Fruit fly (Drosophila melanogaster): ENCODE data around the gene Spn77Bc.
A peak's percentile ranks its signal among the peaks of the same experiment; 100 is the strongest.

The Spn77Bc gene

dm6 chr3L:20353726-20354332 is 11.4 kb downstream of the Spn77Bc start (continued):
- TF ChIP-seq zfh1 (GFP tag; IDR thresholded peaks at IDR 0.05) (no peak), grau (tag; optimal IDR thresholded peaks at IDR 0.05) (no peak), CG11398 (GFP tag; optimal IDR thresholded peaks at IDR 0.05) (no peak), GATAe (GFP tag; conservative IDR thresholded peaks at IDR 0.05) (peak; percentile 23; the same call in 1 of the 2 replicates), CG1024 (GFP tag; IDR thresholded peaks at IDR 0.05) (0 out of 2 replicates have a peak, but pooled peaks have one; percentile 18), CG11093 (GFP tag; IDR thresholded peaks at IDR 0.05) (no peak), CG3065 (GFP tag; optimal IDR thresholded peaks at IDR 0.05) (no peak), Lhr (GFP tag; optimal IDR thresholded peaks at IDR 0.05) (no peak), cad (GFP tag; optimal IDR thresholded peaks at IDR 0.05) (no peak), CG2120 (GFP tag; optimal IDR thresholded peaks at IDR 0.05) (peak; percentile 4), Oli (tag; optimal IDR thresholded peaks at IDR 0.05) (no peak), CG3847 (GFP tag; IDR thresholded peaks at IDR 0.05) (no peak), her (GFP tag; optimal IDR thresholded peaks at IDR 0.05) (no peak), fd64A (GFP tag; optimal IDR thresholded peaks at IDR 0.05) (no peak), CG32532 (GFP tag; IDR thresholded peaks at IDR 0.05) (no peak), Mad (GFP tag; optimal IDR thresholded peaks at IDR 0.05) (no peak), CG4617 (GFP tag; optimal IDR thresholded peaks at IDR 0.05; ENCODE audit: borderline replicate concordance) (no peak), CG11504 (tag; optimal IDR thresholded peaks at IDR 0.05) (no peak), Hsf (GFP tag; optimal IDR thresholded peaks at IDR 0.05) (no peak), sug (tag; optimal IDR thresholded peaks at IDR 0.05) (peak; percentile 51), bsh (GFP tag; optimal IDR thresholded peaks at IDR 0.05) (no peak)

- TF ChIP-seq gem (tag; optimal IDR thresholded peaks at IDR 0.05) (no peak), mam (GFP tag; optimal IDR thresholded peaks at IDR 0.05) (no peak), CG9609 (GFP tag; optimal IDR thresholded peaks at IDR 0.05) (no peak), Ets65A (GFP tag) (peak; percentile 47), sens (GFP tag) (peak; percentile 55), CG32767 (GFP tag; IDR thresholded peaks at IDR 0.05) (no peak), slou (GFP tag; optimal IDR thresholded peaks at IDR 0.05) (no peak), exex (tag; optimal IDR thresholded peaks at IDR 0.05) (peak; percentile 85), Hr78 (GFP tag; optimal IDR thresholded peaks at IDR 0.05) (no peak), Lpt (GFP tag; optimal IDR thresholded peaks at IDR 0.05) (no peak)
Observed at dm6 chr3L:20354363-20354762, 11.9 kb downstream of the Spn77Bc start.

dm6 chr3L:20354872-20355271 is 12.4 kb downstream of the Spn77Bc start:
- TF ChIP-seq CG5953 (GFP tag; IDR thresholded peaks at IDR 0.05) (peak; percentile 26; the same call in 1 of the 2 replicates), br (optimal IDR thresholded peaks at IDR 0.05) (no peak)

dm6 chr3L:20356613-20357012 is 14.2 kb downstream of the Spn77Bc start, which contains the start of gene kin17:
kin17 (plus strand) TSS chr3L:20356807.
- no peak for TF ChIP-seq Doc2 (GFP tag; IDR thresholded peaks at IDR 0.05)
- TF ChIP-seq CG4617 (GFP tag; optimal IDR thresholded peaks at IDR 0.05; ENCODE audit: borderline replicate concordance) = peak; percentile 68
- peak; percentile 78 for TF ChIP-seq pzg (GFP tag; optimal IDR thresholded peaks at IDR 0.05)
- peak; percentile 58 for TF ChIP-seq YL-1 (GFP tag; optimal IDR thresholded peaks at IDR 0.05)
- TF ChIP-seq Sry-δ (GFP tag; optimal IDR thresholded peaks at IDR 0.05) = peak; percentile 66
- no peak for TF ChIP-seq dpn (GFP tag; optimal IDR thresholded peaks at IDR 0.05)
- peak; percentile 64 for TF ChIP-seq knrl (GFP tag; IDR thresholded peaks at IDR 0.05; ENCODE audit: partially characterized antibody)
- TF ChIP-seq B-H2 (GFP tag; optimal IDR thresholded peaks at IDR 0.05) = no peak
- peak; percentile 51; the same call in 1 of the 2 replicates for TF ChIP-seq sna (GFP tag; IDR thresholded peaks at IDR 0.05; ENCODE audit: partially characterized antibody)
- peak; percentile 35 for TF ChIP-seq CG10267 (tag; optimal IDR thresholded peaks at IDR 0.05)
- TF ChIP-seq CG13287 (GFP tag; IDR thresholded peaks at IDR 0.05; ENCODE audit: partially characterized antibody) = peak; percentile 87
- no peak for TF ChIP-seq Fer3 (tag; optimal IDR thresholded peaks at IDR 0.05)
- no peak for TF ChIP-seq CG10147 (GFP tag; optimal IDR thresholded peaks at IDR 0.05)
- 0 out of 2 replicates have a peak, but pooled peaks have one; percentile 17 for TF ChIP-seq CG2129 (GFP tag; IDR thresholded peaks at IDR 0.05; ENCODE audit: partially characterized antibody)
- TF ChIP-seq MESR4 (GFP tag; optimal IDR thresholded peaks at IDR 0.05) = peak; percentile 69
- TF ChIP-seq hbn (GFP tag; IDR thresholded peaks at IDR 0.05; ENCODE audit: partially characterized antibody) = peak; percentile 65; the same call in 1 of the 2 replicates
